Worm (Caenorhabditis elegans) whole organism, young adult: ENCODE results near the gene ogdh-1.

Experiments used
- B0261.1 ChIP-seq: sonication (generic microtip); optimal IDR thresholded peaks from 2 replicates; lab custom pipeline; 2016; ENCODE audit warnings: mild to moderate bottlenecking, missing genetic modification characterization, moderate library complexity, missing compliant biosample characterization
- D2030.7 ChIP-seq: fragments of 200-800 bp; sonication (Bioruptor generic); IDR thresholded peaks from 2 replicates; pipeline ENCODE4 v1.3.6; 2022; ENCODE audit warnings: missing genetic modification reagents, missing genetic modification characterization, missing compliant biosample characterization
- F10E7.11 ChIP-seq: sonication (generic microtip); optimal IDR thresholded peaks from 2 replicates; lab custom pipeline; 2017; ENCODE audit warnings: mild to moderate bottlenecking, missing genetic modification characterization, moderate library complexity, missing compliant biosample characterization
- F39B2.1 ChIP-seq: fragments of 200-800 bp; sonication (Bioruptor generic); IDR thresholded peaks from 2 replicates; pipeline ENCODE4 v1.3.6; 2022; ENCODE audit warnings: missing genetic modification reagents, missing genetic modification characterization, missing compliant biosample characterization
- F49E8.2 ChIP-seq: sonication (generic microtip); optimal IDR thresholded peaks from 3 replicates; lab custom pipeline; 2017; ENCODE audit warnings: missing genetic modification characterization, mild to moderate bottlenecking, missing compliant biosample characterization, antibody characterized with exemption, moderate library complexity; ENCODE audit not compliant: insufficient read depth
- F52B5.7 ChIP-seq: sonication (generic microtip); optimal IDR thresholded peaks from 2 replicates; lab custom pipeline; 2016; ENCODE audit warnings: mild to moderate bottlenecking, missing genetic modification characterization, missing compliant biosample characterization
- F57A8.1 ChIP-seq: fragments of 200-800 bp; sonication (Bioruptor generic); optimal IDR thresholded peaks from 2 replicates; lab custom pipeline; 2018; ENCODE audit warnings: mild to moderate bottlenecking, missing genetic modification characterization, moderate library complexity, missing compliant biosample characterization
- K11D2.4 ChIP-seq: fragments of 200-800 bp; sonication (Bioruptor generic); IDR thresholded peaks from 2 replicates; pipeline ENCODE4 v1.3.6; 2022; ENCODE audit warnings: missing genetic modification reagents, missing genetic modification characterization, missing compliant biosample characterization
- T07F8.4 ChIP-seq: sonication (generic microtip); optimal IDR thresholded peaks from 2 replicates; lab custom pipeline; 2016; ENCODE audit warnings: mild to moderate bottlenecking, missing genetic modification characterization, moderate library complexity, missing compliant biosample characterization
- T26A5.8 ChIP-seq: sonication (generic microtip); optimal IDR thresholded peaks from 2 replicates; lab custom pipeline; 2016; ENCODE audit warnings: missing genetic modification characterization, missing compliant biosample characterization
- Y56A3A.18 ChIP-seq: fragments of 200-800 bp; sonication (Bioruptor generic); IDR thresholded peaks from 2 replicates; pipeline ENCODE4 v1.3.6; 2022; ENCODE audit warnings: missing genetic modification reagents, missing genetic modification characterization, missing compliant biosample characterization
- Y95B8A.8 ChIP-seq: fragments of 200-800 bp; sonication (Bioruptor generic); IDR thresholded peaks from 2 replicates; pipeline ENCODE4 v1.3.6; 2022; ENCODE audit warnings: missing genetic modification reagents, missing genetic modification characterization, missing compliant biosample characterization
- ama-1 ChIP-seq, 3 experiments: fragments of 150-350 bp in 1 of 3; sonication (generic microtip) in 2 of 3; optimal IDR thresholded peaks; 2 replicates each; lab custom pipeline; 2014 to 2018; ENCODE audit warnings: missing biosample characterization in 2 of 3, missing genetic modification characterization in 2 of 3, missing genetic modification reagents in 2 of 3
- attf-5 ChIP-seq: fragments of 200-800 bp; sonication (Bioruptor generic); optimal IDR thresholded peaks from 2 replicates; lab custom pipeline; 2018; ENCODE audit warnings: mild to moderate bottlenecking, missing genetic modification characterization, missing compliant biosample characterization
- ceh-100 ChIP-seq: fragments of 200-800 bp; sonication (Bioruptor generic); IDR thresholded peaks from 2 replicates; pipeline ENCODE4 v1.3.6; 2022; ENCODE audit warnings: missing genetic modification reagents, missing genetic modification characterization, missing compliant biosample characterization
- dox-1 ChIP-seq: fragments of 200-800 bp; sonication (Bioruptor generic); IDR thresholded peaks from 2 replicates; pipeline ENCODE4 v1.3.6; 2022; ENCODE audit warnings: missing genetic modification reagents, missing genetic modification characterization, missing compliant biosample characterization
- egl-18 ChIP-seq: fragments of 200-800 bp; sonication (Bioruptor generic); IDR thresholded peaks from 2 replicates; pipeline ENCODE4 v1.3.6; 2022; ENCODE audit warnings: missing genetic modification reagents, missing genetic modification characterization, missing compliant biosample characterization
- hlh-26 ChIP-seq: fragments of 200-800 bp; sonication (Bioruptor generic); conservative IDR thresholded peaks from 2 replicates; pipeline ENCODE4 v1.3.6; 2022; ENCODE audit warnings: missing genetic modification reagents, missing genetic modification characterization, missing compliant biosample characterization
- hmg-1.2 ChIP-seq: fragments of 200-800 bp; sonication (Bioruptor generic); IDR thresholded peaks from 2 replicates; pipeline ENCODE4 v1.3.6; 2022; ENCODE audit warnings: missing genetic modification reagents, missing genetic modification characterization, missing compliant biosample characterization
- hrde-1 ChIP-seq: sonication (generic microtip); optimal IDR thresholded peaks from 2 replicates; lab custom pipeline; 2016; ENCODE audit warnings: missing genetic modification characterization, mild to moderate bottlenecking, missing compliant biosample characterization, moderate library complexity, missing genotype, missing genetic modification reagents, borderline replicate concordance
- hsf-1 ChIP-seq: fragments of 200-800 bp; sonication (Bioruptor generic); IDR thresholded peaks from 2 replicates; pipeline ENCODE4 v1.3.6; 2022; ENCODE audit warnings: missing genetic modification reagents, missing genetic modification characterization, missing compliant biosample characterization
- lag-1 ChIP-seq: fragments of 200-800 bp; sonication (Bioruptor generic); IDR thresholded peaks from 2 replicates; pipeline ENCODE4 v1.3.6; 2022; ENCODE audit warnings: missing genetic modification reagents, missing genetic modification characterization, missing compliant biosample characterization
- lin-26 ChIP-seq: fragments of 200-800 bp; sonication (Bioruptor generic); IDR thresholded peaks from 2 replicates; pipeline ENCODE4 v1.3.6; 2022; ENCODE audit warnings: missing genetic modification reagents, missing genetic modification characterization, missing compliant biosample characterization
- lin-54 ChIP-seq: fragments of 200-800 bp; sonication (Bioruptor generic); optimal IDR thresholded peaks from 2 replicates; lab custom pipeline; 2018; ENCODE audit warnings: mild to moderate bottlenecking, missing genetic modification characterization, missing compliant biosample characterization
- madf-6 ChIP-seq: fragments of 200-800 bp; sonication (Bioruptor generic); IDR thresholded peaks from 2 replicates; pipeline ENCODE4 v1.3.6; 2022; ENCODE audit warnings: missing genetic modification reagents, missing genetic modification characterization, missing compliant biosample characterization
- madf-8 ChIP-seq: fragments of 200-800 bp; sonication (Bioruptor generic); conservative IDR thresholded peaks from 2 replicates; pipeline ENCODE4 v1.3.6; 2022; ENCODE audit warnings: missing genetic modification reagents, missing genetic modification characterization, missing compliant biosample characterization
- mcd-1 ChIP-seq: fragments of 200-800 bp; sonication (Bioruptor generic); IDR thresholded peaks from 2 replicates; pipeline ENCODE4 v1.3.6; 2022; ENCODE audit warnings: missing genetic modification reagents, missing genetic modification characterization, missing compliant biosample characterization
- nfyb-1 ChIP-seq: fragments of 200-800 bp; sonication (Bioruptor generic); IDR thresholded peaks from 2 replicates; pipeline ENCODE4 v1.3.6; 2022; ENCODE audit warnings: missing genetic modification reagents, missing genetic modification characterization, missing compliant biosample characterization
- nhr-80 ChIP-seq: sonication (generic microtip); optimal IDR thresholded peaks from 2 replicates; lab custom pipeline; 2016; ENCODE audit warnings: missing genetic modification characterization, missing compliant biosample characterization
- nhr-90 ChIP-seq: sonication (generic microtip); optimal IDR thresholded peaks from 2 replicates; lab custom pipeline; 2016; ENCODE audit warnings: missing genotype, mild to moderate bottlenecking, missing genetic modification characterization, missing compliant biosample characterization
- rcor-1 ChIP-seq: fragments of 200-800 bp; sonication (Bioruptor generic); IDR thresholded peaks from 2 replicates; pipeline ENCODE4 v1.3.6; 2022; ENCODE audit warnings: missing genetic modification reagents, missing genetic modification characterization, missing compliant biosample characterization
- repo-1 ChIP-seq: sonication (generic microtip); optimal IDR thresholded peaks from 2 replicates; lab custom pipeline; 2017; ENCODE audit warnings: mild to moderate bottlenecking, missing genetic modification characterization, missing compliant biosample characterization
- snpc-3.4 ChIP-seq: sonication (generic microtip); optimal IDR thresholded peaks from 2 replicates; lab custom pipeline; 2017; ENCODE audit warnings: missing genetic modification characterization, mild to moderate bottlenecking, missing compliant biosample characterization, antibody characterized with exemption, moderate library complexity, missing genotype, missing genetic modification reagents
- tlf-1 ChIP-seq: fragments of 200-800 bp; sonication (Bioruptor generic); optimal IDR thresholded peaks from 2 replicates; lab custom pipeline; 2018; ENCODE audit warnings: mild to moderate bottlenecking, missing genetic modification characterization, missing compliant biosample characterization
- xnd-1 ChIP-seq: sonication (generic microtip); optimal IDR thresholded peaks from 2 replicates; lab custom pipeline; 2016; ENCODE audit warnings: missing genotype, missing genetic modification reagents, missing genetic modification characterization, missing compliant biosample characterization
- ztf-18 ChIP-seq: sonication (generic microtip); optimal IDR thresholded peaks from 2 replicates; lab custom pipeline; 2016; ENCODE audit warnings: missing genotype, mild to moderate bottlenecking, missing genetic modification characterization, missing compliant biosample characterization
- ztf-6 ChIP-seq: fragments of 200-800 bp; sonication (Bioruptor generic); IDR thresholded peaks from 2 replicates; pipeline ENCODE4 v1.3.6; 2022; ENCODE audit warnings: missing genetic modification reagents, missing genetic modification characterization, missing compliant biosample characterization

Gene ogdh-1

DNA sequence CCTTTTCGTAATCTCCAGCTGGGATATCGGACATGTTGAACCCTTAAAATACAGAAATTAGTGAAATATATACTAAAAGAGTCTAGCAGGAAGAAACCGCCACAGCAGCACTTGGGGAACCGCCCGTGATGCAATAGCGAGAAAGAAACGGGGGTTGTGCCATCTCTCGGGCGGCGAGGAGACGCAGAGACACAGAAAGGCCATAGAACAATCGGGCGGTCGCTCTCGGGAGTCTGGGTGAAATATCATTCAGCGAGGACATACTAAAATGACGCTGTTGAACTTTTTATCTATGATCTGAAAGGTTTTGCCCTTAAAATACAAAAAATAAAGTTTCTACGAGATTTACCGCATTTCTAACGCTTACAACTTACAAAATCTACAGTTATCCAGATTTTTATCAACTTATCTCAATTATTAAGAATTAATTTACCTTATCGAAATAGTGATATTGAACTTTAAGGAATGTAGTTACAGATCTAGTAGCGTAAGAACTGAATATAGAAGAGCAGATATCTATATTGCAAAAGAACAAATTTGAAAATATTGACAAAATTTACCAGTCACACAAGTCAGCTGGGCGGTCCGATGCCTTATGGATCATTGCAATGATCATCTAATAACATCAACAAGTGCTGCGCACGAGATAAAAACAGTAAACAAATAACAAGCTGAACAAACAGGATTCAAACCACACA lies 44.7 kb upstream of the ogdh-1 start, which contains the start of gene cyc-2.1 (continued):
- TF ChIP-seq egl-18 = 0 out of 2 replicates have a peak, but pooled peaks have one; percentile 4
- no peak for TF ChIP-seq D2030.7 (GFP tag; lab: Robert Waterston, UW)
- TF ChIP-seq dox-1 = peak; percentile 74
- TF ChIP-seq tlf-1 = peak; percentile 63
- no peak for TF ChIP-seq madf-8
- peak; percentile 83 for TF ChIP-seq F39B2.1
- TF ChIP-seq F57A8.1 = no peak
- peak; percentile 71 for TF ChIP-seq lin-54 (GFP tag; lab: Kevin White, UChicago)
- no peak for TF ChIP-seq hlh-26 (GFP tag; lab: Robert Waterston, UW)
- TF ChIP-seq B0261.1 (tag; lab: Kevin White, UChicago) = peak; percentile 20
- TF ChIP-seq ztf-6 (GFP tag; lab: Robert Waterston, UW) = 0 out of 2 replicates have a peak, but pooled peaks have one; percentile 44
- TF ChIP-seq nhr-80 (tag; lab: Kevin White, UChicago) = peak; percentile 91
- peak; percentile 66 for TF ChIP-seq lin-26 (GFP tag; lab: Robert Waterston, UW)
- 0 out of 2 replicates have a peak, but pooled peaks have one; percentile 21 for TF ChIP-seq K11D2.4 (GFP tag; lab: Robert Waterston, UW)
- TF ChIP-seq hsf-1 (GFP tag; lab: Robert Waterston, UW) = peak; percentile 83
- TF ChIP-seq xnd-1 (tag; lab: Kevin White, UChicago) = peak; percentile 57
- TF ChIP-seq ama-1 (optimal IDR thresholded peaks at IDR 0.05; lab: Kevin White, UChicago) = no peak
- peak; percentile 34 to 66 for TF ChIP-seq ama-1 (GFP tag; optimal IDR thresholded peaks at IDR 0.05; lab: Kevin White, UChicago)
- 0 out of 2 replicates have a peak, but pooled peaks have one; percentile 15 for TF ChIP-seq nfyb-1
- peak; percentile 37 for TF ChIP-seq F52B5.7 (tag; lab: Kevin White, UChicago)
- peak; percentile 92 for TF ChIP-seq attf-5 (GFP tag; lab: Kevin White, UChicago)
- peak; percentile 94 for TF ChIP-seq hrde-1 (tag; lab: Kevin White, UChicago)
- peak; percentile 88 for TF ChIP-seq ztf-18

DNA sequence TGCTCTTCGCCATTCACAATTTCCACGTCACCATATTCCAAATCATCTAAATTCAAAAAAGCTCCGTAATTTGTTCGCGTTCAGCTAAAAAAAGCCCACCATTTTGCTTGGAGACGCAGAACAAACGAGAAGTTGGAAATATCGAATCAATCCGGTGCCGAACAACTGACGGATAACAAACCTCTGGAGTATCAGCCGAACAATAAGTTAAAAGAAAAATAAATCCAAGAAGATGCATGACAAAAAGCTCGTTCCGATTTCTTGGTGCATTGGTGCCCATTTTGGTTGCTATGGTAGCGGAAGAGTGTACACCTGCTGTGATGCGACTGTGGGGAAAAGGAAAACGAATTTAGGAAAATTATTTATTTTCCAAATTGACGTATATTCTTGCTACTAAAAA lies 43.7 kb upstream of the ogdh-1 start, which contains the start of gene tctn-1:
TSS of gene tctn-1 (minus strand) at position 280 of the 400 bp plus-strand sequence.
- TF ChIP-seq F10E7.11 (tag; lab: Kevin White, UChicago) = peak; percentile 11
- TF ChIP-seq attf-5 (GFP tag; lab: Kevin White, UChicago) = peak; percentile 17
- peak; percentile 23; the same call in 1 of the 2 replicates for TF ChIP-seq mcd-1 (GFP tag; lab: Robert Waterston, UW)
- TF ChIP-seq F49E8.2 (tag; lab: Kevin White, UChicago) = peak; percentile 28
- no peak for TF ChIP-seq T26A5.8 (tag; lab: Kevin White, UChicago)
- no peak for TF ChIP-seq hlh-26 (GFP tag; lab: Robert Waterston, UW)
- no peak for TF ChIP-seq ceh-100 (GFP tag; lab: Robert Waterston, UW)
- no peak for TF ChIP-seq T07F8.4
- TF ChIP-seq ama-1 (optimal IDR thresholded peaks at IDR 0.05; lab: Kevin White, UChicago) = peak; percentile 25
- TF ChIP-seq ama-1 (GFP tag; optimal IDR thresholded peaks at IDR 0.05; lab: Kevin White, UChicago) = peak in 1 of 2 experiments; percentile 51
- TF ChIP-seq repo-1 (tag; lab: Kevin White, UChicago) = peak; percentile 69
- TF ChIP-seq nhr-90 = no peak
- TF ChIP-seq Y95B8A.8 (GFP tag; lab: Robert Waterston, UW) = 0 out of 2 replicates have a peak, but pooled peaks have one; percentile 52
- TF ChIP-seq snpc-3.4 = peak; percentile 11
- peak; percentile 51 for TF ChIP-seq hrde-1 (tag; lab: Kevin White, UChicago)
- 0 out of 2 replicates have a peak, but pooled peaks have one; percentile 14 for TF ChIP-seq dox-1
- 0 out of 2 replicates have a peak, but pooled peaks have one; percentile 38 for TF ChIP-seq Y56A3A.18 (GFP tag; lab: Robert Waterston, UW)
- TF ChIP-seq lin-26 (GFP tag; lab: Robert Waterston, UW) = 0 out of 2 replicates have a peak, but pooled peaks have one; percentile 24
- TF ChIP-seq hmg-1.2 (GFP tag; lab: Robert Waterston, UW) = peak; percentile 22; the same call in 1 of the 2 replicates
- TF ChIP-seq rcor-1 (GFP tag; lab: Robert Waterston, UW) = no peak
- TF ChIP-seq lag-1 = no peak
- TF ChIP-seq madf-6 (GFP tag; lab: Robert Waterston, UW) = peak; percentile 16; the same call in 1 of the 2 replicates
